Worm (Caenorhabditis elegans) whole organism, L4 larva: ENCODE results near the gene nspc-19.

ENCODE experiments used
- ama-1 ChIP-seq: fragments of 150-350 bp; optimal IDR thresholded peaks from 2 replicates; lab custom pipeline; 2014; ENCODE audit warnings: inconsistent platforms, mixed read lengths
- arid-1 ChIP-seq: fragments of 200-800 bp; sonication (Bioruptor generic); conservative IDR thresholded peaks from 2 replicates; pipeline ENCODE4 v1.3.6; 2022; ENCODE audit warnings: missing genetic modification reagents, missing genetic modification characterization, missing compliant biosample characterization
- hif-1 ChIP-seq, 2 experiments: sonication (generic microtip); optimal IDR thresholded peaks; 2 replicates each; lab custom pipeline; 2016 to 2017; ENCODE audit warnings: missing compliant biosample characterization in 2 of 2, missing genetic modification characterization in 2 of 2, missing genetic modification reagents in 2 of 2, missing genotype in 2 of 2, mild to moderate bottlenecking in 1 of 2
- lir-3 ChIP-seq: sonication (generic microtip); optimal IDR thresholded peaks from 2 replicates; lab custom pipeline; 2016; ENCODE audit warnings: mild to moderate bottlenecking, missing genetic modification characterization, missing compliant biosample characterization
- lsy-2 ChIP-seq, 2 experiments: fragments of 150-350 bp in 1 of 2; sonication (generic microtip) in 1 of 2; optimal IDR thresholded peaks; 2 replicates each; lab custom pipeline; 2014 to 2017; ENCODE audit warnings: missing biosample characterization in 2 of 2, missing genetic modification characterization in 2 of 2
- nhr-10 ChIP-seq: fragments of 150-350 bp; optimal IDR thresholded peaks from 2 replicates; lab custom pipeline; 2014; ENCODE audit warnings: missing biosample characterization, missing genetic modification characterization
- nhr-237 ChIP-seq: sonication (generic microtip); optimal IDR thresholded peaks from 2 replicates; lab custom pipeline; 2017; ENCODE audit warnings: missing biosample characterization, missing genetic modification characterization
- unc-62 ChIP-seq, 3 experiments: fragments of 150-350 bp in 1 of 3; sonication (generic microtip); optimal IDR thresholded peaks in 2 of 3; peaks in 1 of 3; 1 replicate in 1 of 3; 2 replicates in 2 of 3; lab custom pipeline; 2014 to 2017; ENCODE audit warnings: missing biosample characterization in 3 of 3, missing genetic modification characterization in 3 of 3, missing genetic modification reagents in 3 of 3, missing genotype in 1 of 3

- TF ChIP-seq ama-1 (no peak), hif-1 (tag; optimal IDR thresholded peaks at IDR 0.05; lab: Kevin White, UChicago) (no peak), lir-3 (tag; lab: Kevin White, UChicago) (no peak), lsy-2 (tag; optimal IDR thresholded peaks at IDR 0.05; lab: Kevin White, UChicago) (no peak), nhr-10 (tag; lab: Kevin White, UChicago) (no peak), nhr-237 (tag; lab: Kevin White, UChicago) (no peak), unc-62 (GFP tag; optimal IDR thresholded peaks at IDR 0.05 in 1 of 2; lab: Kevin White, UChicago) (no peak), unc-62 (tag; optimal IDR thresholded peaks at IDR 0.05; lab: Kevin White, UChicago) (no peak), arid-1 (GFP tag; lab: Robert Waterston, UW) (no peak)
These were observed 13.5 kb downstream of the nspc-19 start, which contains the start of gene fbxa-81 for ce11 chrX:14541992-14542391.
